Worm (Caenorhabditis elegans): Measurements from ENCODE around the gene C01G5.3.

DNA sequence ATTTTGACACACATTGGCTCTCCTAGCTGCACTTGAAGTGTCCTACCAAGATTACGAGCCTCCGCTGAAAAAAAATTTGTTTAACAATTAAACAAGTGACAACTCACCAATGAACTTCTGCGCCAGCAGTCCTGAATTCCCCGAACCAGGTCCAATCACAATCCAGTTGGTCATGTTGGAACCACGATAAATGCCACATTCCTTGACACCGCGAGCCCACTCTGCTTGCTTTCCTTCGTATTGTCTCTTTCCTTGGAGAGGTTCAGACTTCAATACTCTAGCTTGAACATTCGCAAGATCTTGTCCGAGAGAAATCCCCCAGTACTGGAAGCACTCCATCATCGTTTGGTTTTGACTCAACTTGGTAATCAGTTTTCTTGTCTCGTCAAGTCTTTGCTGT is 7.8 kb upstream of the C01G5.3 start:
- no peak for TF ChIP-seq ref-1 (GFP tag; conservative IDR thresholded peaks at IDR 0.05)
- no peak for TF ChIP-seq ztf-29 (GFP tag; IDR thresholded peaks at IDR 0.05)
- TF ChIP-seq T22C8.4 (GFP tag; IDR thresholded peaks at IDR 0.05), result no peak
